Fruit fly (Drosophila melanogaster) whole organism, wandering third instar larva: ENCODE data around the gene MED24.

Experiments
- CrebA ChIP-seq: fragments of 200-800 bp; sonication (Bioruptor generic); optimal IDR thresholded peaks from 2 replicates; lab custom pipeline; 2016; ENCODE audit warnings: missing biosample characterization, mild to moderate bottlenecking, missing genetic modification characterization, borderline replicate concordance
- Dfd ChIP-seq: fragments of >200 bp; optimal IDR thresholded peaks from 2 replicates; lab custom pipeline; 2017; ENCODE audit warnings: missing biosample characterization, missing genetic modification characterization
- Dif ChIP-seq: fragments of 200-275, 200-300 bp; sonication (Bioruptor generic); optimal IDR thresholded peaks from 2 replicates; lab custom pipeline; 2018; ENCODE audit warnings: missing biosample characterization, missing genetic modification characterization; ENCODE audit not compliant: partially characterized antibody
- HLH106 ChIP-seq: fragments of 200-800 bp; optimal IDR thresholded peaks from 3 replicates; lab custom pipeline; 2019; ENCODE audit warnings: missing biosample characterization, mild to moderate bottlenecking, missing genetic modification characterization, moderate library complexity
- Hnf4 ChIP-seq: fragments of 200-800 bp; sonication (Bioruptor generic); optimal IDR thresholded peaks from 2 replicates; lab custom pipeline; 2016; ENCODE audit warnings: missing biosample characterization, mild to moderate bottlenecking, missing genetic modification characterization
- Hr78 ChIP-seq: fragments of >200 bp; optimal IDR thresholded peaks from 2 replicates; lab custom pipeline; 2017; ENCODE audit warnings: missing biosample characterization, missing genetic modification characterization
- Hr83 ChIP-seq: fragments of 200-300 bp; sonication (Bioruptor generic); optimal IDR thresholded peaks from 2 replicates; lab custom pipeline; 2016; ENCODE audit warnings: missing biosample characterization, mild to moderate bottlenecking, missing genetic modification characterization, moderate library complexity; ENCODE audit not compliant: poor library complexity, severe bottlenecking
- Jra ChIP-seq: sonication (Bioruptor generic); optimal IDR thresholded peaks from 2 replicates; lab custom pipeline; 2016; ENCODE audit warnings: missing biosample characterization, missing genetic modification characterization
- OdsH ChIP-seq: fragments of 200-800 bp; sonication (Bioruptor generic); optimal IDR thresholded peaks from 2 replicates; lab custom pipeline; 2016; ENCODE audit warnings: missing biosample characterization, mild to moderate bottlenecking, missing genetic modification characterization
- br ChIP-seq: fragments of 200-800 bp; sonication (Bioruptor generic); optimal IDR thresholded peaks from 2 replicates; lab custom pipeline; 2016; ENCODE audit warnings: missing biosample characterization, missing genetic modification characterization
- brk ChIP-seq: fragments of 200-800 bp; sonication (Bioruptor generic); optimal IDR thresholded peaks from 2 replicates; lab custom pipeline; 2016; ENCODE audit warnings: missing biosample characterization, mild to moderate bottlenecking, missing genetic modification characterization
- dmrt93B ChIP-seq: fragments of 200-800 bp; sonication (Bioruptor generic); optimal IDR thresholded peaks from 2 replicates; lab custom pipeline; 2018; ENCODE audit warnings: missing biosample characterization, mild to moderate bottlenecking, missing genetic modification characterization
- dsf ChIP-seq: sonication (Bioruptor generic); optimal IDR thresholded peaks from 2 replicates; lab custom pipeline; 2016; ENCODE audit warnings: missing biosample characterization, missing genetic modification characterization, borderline replicate concordance
- foxo ChIP-seq, 2 experiments: fragments of 200-800 bp; sonication (Bioruptor generic); optimal IDR thresholded peaks; 2 replicates in 1 of 2; 3 replicates in 1 of 2; lab custom pipeline; 2016 to 2017; ENCODE audit warnings: missing biosample characterization in 2 of 2, missing genetic modification characterization in 2 of 2
- h ChIP-seq: fragments of 200-800 bp; sonication (Bioruptor generic); optimal IDR thresholded peaks from 3 replicates; lab custom pipeline; 2016; ENCODE audit warnings: missing biosample characterization, mild to moderate bottlenecking, missing genetic modification characterization
- pan ChIP-seq: fragments of >200 bp; optimal IDR thresholded peaks from 2 replicates; lab custom pipeline; 2017
- psq ChIP-seq: fragments of 200-800 bp; sonication (Bioruptor generic); optimal IDR thresholded peaks from 3 replicates; lab custom pipeline; 2017; ENCODE audit warnings: missing biosample characterization, mild to moderate bottlenecking, missing genetic modification characterization, moderate library complexity
- usp ChIP-seq: fragments of >200 bp; optimal IDR thresholded peaks from 2 replicates; lab custom pipeline; 2017; ENCODE audit warnings: missing biosample characterization, missing genetic modification characterization

MED24 gene

dm6 chr3L:8240501-8240900 is 49.4 kb downstream of the MED24 start, which contains the start of gene CG7213:
CG7213 (minus strand) TSS chr3L:8240601.
- no peak for TF ChIP-seq Jra
- TF ChIP-seq h (GFP tag; lab: Kevin White, UChicago), result no peak
- no peak for TF ChIP-seq Dif
- TF ChIP-seq Hnf4 (GFP tag; lab: Kevin White, UChicago), result no peak
- no peak for TF ChIP-seq Hr83 (GFP tag; lab: Kevin White, UChicago)
- no peak for TF ChIP-seq dsf (GFP tag; lab: Kevin White, UChicago)
- no peak for TF ChIP-seq pan (lab: Kevin White, UChicago)
- TF ChIP-seq Hr78 (GFP tag; lab: Kevin White, UChicago), result no peak
- TF ChIP-seq brk (GFP tag; lab: Kevin White, UChicago), result no peak
- no peak for TF ChIP-seq Dfd (GFP tag; lab: Kevin White, UChicago)
- no peak for TF ChIP-seq CrebA
- TF ChIP-seq foxo (GFP tag; optimal IDR thresholded peaks at IDR 0.05; lab: Kevin White, UChicago), result no peak
- no peak for TF ChIP-seq HLH106 (tag; lab: Kevin White, UChicago)
- TF ChIP-seq psq, result no peak

dm6 chr3L:8240932-8241331 is 49.9 kb downstream of the MED24 start:
- TF ChIP-seq usp (GFP tag; lab: Kevin White, UChicago), result no peak
- TF ChIP-seq br (GFP tag; lab: Kevin White, UChicago), result no peak
- TF ChIP-seq Hnf4 (GFP tag; lab: Kevin White, UChicago), result no peak
- TF ChIP-seq OdsH (GFP tag; lab: Kevin White, UChicago), result no peak
- no peak for TF ChIP-seq dmrt93B (GFP tag; lab: Kevin White, UChicago)
- TF ChIP-seq HLH106 (tag; lab: Kevin White, UChicago), result no peak
